Fruit fly (Drosophila melanogaster): ENCODE measurements around the gene HipHop.

Gene HipHop

DNA sequence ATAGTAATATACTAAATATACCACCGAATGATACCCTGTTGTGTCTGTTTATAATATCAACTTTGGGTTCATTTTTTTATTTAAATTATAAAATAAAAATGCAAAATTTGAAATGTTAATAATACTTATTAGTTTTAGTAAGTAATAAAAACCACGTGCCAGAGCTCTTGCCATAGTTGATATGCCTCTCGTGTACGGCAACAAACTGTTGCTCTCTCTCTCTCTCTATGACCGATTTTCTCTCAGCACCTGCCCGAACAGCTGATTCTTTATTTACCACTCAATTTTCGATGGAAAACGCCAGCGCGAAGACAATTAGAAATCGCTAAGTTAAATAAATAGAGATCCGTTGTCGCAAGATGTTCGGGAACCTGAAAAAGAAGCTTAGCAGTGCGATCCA lies 46.5 kb downstream of the HipHop start, which contains the start of gene Dysb (continued):
- TF ChIP-seq lola (GFP tag; optimal IDR thresholded peaks at IDR 0.05), result no peak
- no peak for TF ChIP-seq dl (GFP tag; optimal IDR thresholded peaks at IDR 0.05; ENCODE audit: insufficient read depth in 1 of 2, partially characterized antibody in 2 of 2)
- no peak for TF ChIP-seq Hr78 (GFP tag; optimal IDR thresholded peaks at IDR 0.05)
- TF ChIP-seq OdsH (GFP tag; optimal IDR thresholded peaks at IDR 0.05), result peak; percentile 78
- no peak for TF ChIP-seq Rel (GFP tag; optimal IDR thresholded peaks at IDR 0.05)
- peak; percentile 50 for TF ChIP-seq Rel (tag; optimal IDR thresholded peaks at IDR 0.05)
- peak; percentile 82 for TF ChIP-seq Hnf4 (GFP tag; optimal IDR thresholded peaks at IDR 0.05)

dm6 chr3L:18869035-18869826 lies 48.3 kb downstream of the HipHop start, which contains the start of gene Grx1:
Gene Grx1 (plus strand): TSS chr3L:18869230.
- TF ChIP-seq CG32264 (GFP tag; optimal IDR thresholded peaks at IDR 0.05) (peak; percentile 35), tai (GFP tag; optimal IDR thresholded peaks at IDR 0.05) (no peak), Hnf4 (GFP tag; optimal IDR thresholded peaks at IDR 0.05) (peak; percentile 66), Mio (GFP tag; optimal IDR thresholded peaks at IDR 0.05) (no peak), lola (GFP tag; optimal IDR thresholded peaks at IDR 0.05) (no peak), Sp1 (GFP tag; optimal IDR thresholded peaks at IDR 0.05) (peak; percentile 43), dl (GFP tag; optimal IDR thresholded peaks at IDR 0.05; ENCODE audit: insufficient read depth in 1 of 2, partially characterized antibody in 2 of 2) (no peak), GATAd (GFP tag; optimal IDR thresholded peaks at IDR 0.05) (peak; percentile 58), Vsx2 (GFP tag; optimal IDR thresholded peaks at IDR 0.05; ENCODE audit: partially characterized antibody) (no peak), foxo (GFP tag; optimal IDR thresholded peaks at IDR 0.05) (peak in 1 of 2 experiments; percentile 75), Rel (GFP tag; optimal IDR thresholded peaks at IDR 0.05) (no peak), Rel (tag; optimal IDR thresholded peaks at IDR 0.05) (peak; percentile 91), dsf (GFP tag; optimal IDR thresholded peaks at IDR 0.05; ENCODE audit: borderline replicate concordance) (peak; percentile 39), OdsH (GFP tag; optimal IDR thresholded peaks at IDR 0.05) (peak; percentile 55), Dif (GFP tag; optimal IDR thresholded peaks at IDR 0.05; ENCODE audit: partially characterized antibody) (no peak), woc (GFP tag; optimal IDR thresholded peaks at IDR 0.05) (no peak), rgr (GFP tag; optimal IDR thresholded peaks at IDR 0.05) (peak; percentile 63), h (GFP tag; optimal IDR thresholded peaks at IDR 0.05) (peak; percentile 60), fru (GFP tag; optimal IDR thresholded peaks at IDR 0.05) (peak; percentile 49), HLH106 (tag; optimal IDR thresholded peaks at IDR 0.05) (peak; percentile 56), usp (GFP tag; optimal IDR thresholded peaks at IDR 0.05) (no peak), pan (optimal IDR thresholded peaks at IDR 0.05) (no peak), dmrt93B (GFP tag; optimal IDR thresholded peaks at IDR 0.05) (no peak), br (GFP tag; optimal IDR thresholded peaks at IDR 0.05) (peak; percentile 25), N (GFP tag; optimal IDR thresholded peaks at IDR 0.05) (no peak), sv (GFP tag; optimal IDR thresholded peaks at IDR 0.05) (peak; percentile 68), CrebA (GFP tag; optimal IDR thresholded peaks at IDR 0.05; ENCODE audit: borderline replicate concordance) (no peak), Myc (optimal IDR thresholded peaks at IDR 0.05) (no peak), Dfd (GFP tag; optimal IDR thresholded peaks at IDR 0.05) (no peak), sage (GFP tag; optimal IDR thresholded peaks at IDR 0.05) (no peak), psq (GFP tag; optimal IDR thresholded peaks at IDR 0.05) (peak; percentile 27), brk (GFP tag; optimal IDR thresholded peaks at IDR 0.05) (peak; percentile 79), jim (GFP tag; optimal IDR thresholded peaks at IDR 0.05) (no peak), CG9705 (GFP tag; optimal IDR thresholded peaks at IDR 0.05) (peak; percentile 24), Jra (GFP tag; optimal IDR thresholded peaks at IDR 0.05) (peak; percentile 63), Hr83 (GFP tag; optimal IDR thresholded peaks at IDR 0.05; ENCODE audit: poor library complexity, severe bottlenecking) (no peak), Abd-B (GFP tag; optimal IDR thresholded peaks at IDR 0.05) (no peak), ey (GFP tag; optimal IDR thresholded peaks at IDR 0.05) (peak; percentile 46)

Data from whole organism, wandering third instar larva.